Fruit fly (Drosophila melanogaster) whole organism, embryonic: ENCODE results near the gene Slob.

Source experiments
- B-H1 ChIP-seq: fragments of 200-800 bp; sonication (Bioruptor generic); IDR thresholded peaks from 3 replicates; pipeline ENCODE4 v1.3.6; 2022; ENCODE audit warnings: missing biosample characterization, missing genetic modification characterization
- C15 ChIP-seq: fragments of 200-800 bp; sonication (Bioruptor generic); IDR thresholded peaks from 3 replicates; pipeline ENCODE4 v1.3.6; 2022; ENCODE audit warnings: missing biosample characterization, missing genetic modification characterization
- CG10209 ChIP-seq: fragments of 200-800 bp; sonication (Bioruptor generic); optimal IDR thresholded peaks from 3 replicates; lab custom pipeline; 2017; ENCODE audit warnings: missing biosample characterization, mild to moderate bottlenecking, missing genetic modification characterization, missing genetic modification reagents
- CG11695 ChIP-seq: fragments of 200-800 bp; sonication (Bioruptor generic); IDR thresholded peaks from 3 replicates; pipeline ENCODE4 v1.3.6; 2022; ENCODE audit warnings: missing biosample characterization, missing genetic modification characterization
- CG12391 ChIP-seq: fragments of 200-800 bp; sonication (Bioruptor generic); optimal IDR thresholded peaks from 3 replicates; lab custom pipeline; 2018; ENCODE audit warnings: missing biosample characterization, mild to moderate bottlenecking, missing genetic modification characterization, moderate library complexity
- CG1529 ChIP-seq: fragments of 200-800 bp; sonication (Bioruptor generic); optimal IDR thresholded peaks from 3 replicates; lab custom pipeline; 2018; ENCODE audit warnings: missing biosample characterization, missing genetic modification characterization
- CG1603 ChIP-seq: fragments of 200-800 bp; sonication (Bioruptor generic); optimal IDR thresholded peaks from 2 replicates; lab custom pipeline; 2019; ENCODE audit warnings: missing biosample characterization, mild to moderate bottlenecking, missing genetic modification characterization, moderate library complexity
- CG17359 ChIP-seq: fragments of 200-800 bp; sonication (Bioruptor generic); optimal IDR thresholded peaks from 3 replicates; lab custom pipeline; 2018; ENCODE audit warnings: missing biosample characterization, mild to moderate bottlenecking, missing genetic modification characterization, moderate library complexity
- CG18619 ChIP-seq: fragments of 200-800 bp; sonication (Bioruptor generic); optimal IDR thresholded peaks from 3 replicates; lab custom pipeline; 2017; ENCODE audit warnings: missing biosample characterization, mild to moderate bottlenecking, missing genetic modification characterization
- CG18764 ChIP-seq: fragments of 200-800 bp; sonication (Bioruptor generic); optimal IDR thresholded peaks from 3 replicates; lab custom pipeline; 2016; ENCODE audit warnings: missing biosample characterization, missing genetic modification characterization
- CG3065 ChIP-seq: fragments of 200-800 bp; sonication (Bioruptor generic); optimal IDR thresholded peaks from 2 replicates; lab custom pipeline; 2016; ENCODE audit warnings: missing biosample characterization, missing genetic modification characterization
- CG33213 ChIP-seq: fragments of 200-800 bp; sonication (Bioruptor generic); optimal IDR thresholded peaks from 3 replicates; lab custom pipeline; 2016; ENCODE audit warnings: missing biosample characterization, missing genetic modification characterization
- CG3847 ChIP-seq: fragments of 200-800 bp; sonication (Bioruptor generic); IDR thresholded peaks from 2 replicates; pipeline ENCODE4 v1.3.6; 2022; ENCODE audit warnings: missing biosample characterization, missing genetic modification characterization
- CG5953 ChIP-seq: fragments of 200-800 bp; sonication (Bioruptor generic); IDR thresholded peaks from 2 replicates; pipeline ENCODE4 v1.3.6; 2022; ENCODE audit warnings: missing biosample characterization, missing genetic modification characterization
- CG6254 ChIP-seq: fragments of 200-800 bp; sonication (Bioruptor generic); optimal IDR thresholded peaks from 3 replicates; lab custom pipeline; 2017; ENCODE audit warnings: mild to moderate bottlenecking, missing biosample characterization, missing genetic modification reagents, missing genetic modification characterization
- CG9727 ChIP-seq: fragments of 200-800 bp; sonication (Bioruptor generic); optimal IDR thresholded peaks from 3 replicates; lab custom pipeline; 2017; ENCODE audit warnings: missing biosample characterization, mild to moderate bottlenecking, missing genetic modification characterization
- D19B ChIP-seq: fragments of 200-800 bp; sonication (Bioruptor generic); optimal IDR thresholded peaks from 2 replicates; lab custom pipeline; 2017; ENCODE audit warnings: missing biosample characterization, mild to moderate bottlenecking, missing genetic modification characterization
- Dfd ChIP-seq, 2 experiments: fragments of >200 bp; optimal IDR thresholded peaks; 2 replicates each; lab custom pipeline; 2017; ENCODE audit warnings: missing biosample characterization in 2 of 2, missing genetic modification characterization in 2 of 2
- Dp ChIP-seq: fragments of 200-800 bp; sonication (Bioruptor generic); optimal IDR thresholded peaks from 2 replicates; lab custom pipeline; 2018; ENCODE audit warnings: missing biosample characterization, mild to moderate bottlenecking, missing genetic modification characterization, moderate library complexity
- H2.0 ChIP-seq: fragments of 200-800 bp; sonication (Bioruptor generic); IDR thresholded peaks from 2 replicates; pipeline ENCODE4 v1.3.6; 2022; ENCODE audit warnings: missing biosample characterization, missing genetic modification characterization
- HmgD ChIP-seq: fragments of 200-800 bp; sonication (Bioruptor generic); optimal IDR thresholded peaks from 3 replicates; lab custom pipeline; 2016; ENCODE audit warnings: missing biosample characterization, missing genetic modification characterization
- Hmx ChIP-seq: fragments of 200-800 bp; sonication (Bioruptor generic); optimal IDR thresholded peaks from 2 replicates; lab custom pipeline; 2016; ENCODE audit warnings: missing biosample characterization, missing genetic modification characterization
- Hsf ChIP-seq: fragments of 200-800 bp; sonication (Bioruptor generic); optimal IDR thresholded peaks from 3 replicates; lab custom pipeline; 2016; ENCODE audit warnings: missing biosample characterization, missing genetic modification characterization
- Jarid2 ChIP-seq: fragments of 200-800 bp; sonication (Bioruptor generic); optimal IDR thresholded peaks from 3 replicates; lab custom pipeline; 2017; ENCODE audit warnings: mild to moderate bottlenecking, missing biosample characterization, missing genetic modification reagents, missing genetic modification characterization
- Mad ChIP-seq: fragments of 200-800 bp; sonication (Bioruptor generic); optimal IDR thresholded peaks from 2 replicates; lab custom pipeline; 2016; ENCODE audit warnings: missing biosample characterization, missing genetic modification characterization
- Med ChIP-seq: fragments of 200-800 bp; sonication (Bioruptor generic); peaks from one replicate; lab custom pipeline; 2016; ENCODE audit warnings: missing biosample characterization, missing genetic modification characterization, mild to moderate bottlenecking, inconsistent platforms, moderate library complexity
- Sox100B ChIP-seq: fragments of 200-800 bp; sonication (Bioruptor generic); optimal IDR thresholded peaks from 3 replicates; lab custom pipeline; 2018; ENCODE audit warnings: missing biosample characterization, mild to moderate bottlenecking, missing genetic modification characterization
- ab ChIP-seq: fragments of 200-800 bp; sonication (Bioruptor generic); optimal IDR thresholded peaks from 2 replicates; lab custom pipeline; 2016; ENCODE audit warnings: missing biosample characterization, missing genetic modification characterization
- al ChIP-seq: fragments of 200-800 bp; sonication (Bioruptor generic); IDR thresholded peaks from 2 replicates; pipeline ENCODE4 v1.3.6; 2022; ENCODE audit warnings: missing biosample characterization, missing genetic modification characterization
- aop ChIP-seq: fragments of 200-800 bp; sonication (Bioruptor generic); IDR thresholded peaks from 2 replicates; pipeline ENCODE4 v1.3.6; 2022; ENCODE audit warnings: missing biosample characterization, missing genetic modification characterization
- caup ChIP-seq: fragments of 200-800 bp; sonication (Bioruptor generic); optimal IDR thresholded peaks from 3 replicates; lab custom pipeline; 2017; ENCODE audit warnings: missing biosample characterization, mild to moderate bottlenecking, missing genetic modification characterization, moderate library complexity; ENCODE audit not compliant: severe bottlenecking
- dmrt99B ChIP-seq: fragments of 200-800 bp; sonication (Bioruptor generic); optimal IDR thresholded peaks from 2 replicates; lab custom pipeline; 2018; ENCODE audit warnings: missing biosample characterization, mild to moderate bottlenecking, missing genetic modification characterization, moderate library complexity
- ewg ChIP-seq: fragments of 200-800 bp; sonication (Bioruptor generic); optimal IDR thresholded peaks from 3 replicates; lab custom pipeline; 2017; ENCODE audit warnings: mild to moderate bottlenecking, missing biosample characterization, missing genetic modification reagents, missing genetic modification characterization
- exex ChIP-seq: fragments of 200-800 bp; sonication (Bioruptor generic); optimal IDR thresholded peaks from 4 replicates; lab custom pipeline; 2018; ENCODE audit warnings: missing biosample characterization, mild to moderate bottlenecking, missing genetic modification characterization, moderate library complexity
- gsb ChIP-seq: fragments of 200-800 bp; sonication (Bioruptor generic); IDR thresholded peaks from 2 replicates; pipeline ENCODE4 v1.3.6; 2022; ENCODE audit warnings: missing biosample characterization, missing genetic modification characterization
- hth ChIP-seq: fragments of >200 bp; optimal IDR thresholded peaks from 2 replicates; lab custom pipeline; 2017; ENCODE audit warnings: inconsistent platforms
- oc ChIP-seq: fragments of 200-800 bp; sonication (Bioruptor generic); optimal IDR thresholded peaks from 2 replicates; lab custom pipeline; 2018; ENCODE audit warnings: missing biosample characterization, mild to moderate bottlenecking, missing genetic modification characterization, moderate library complexity
- pho ChIP-seq: fragments of 200-800 bp; sonication (Bioruptor generic); optimal IDR thresholded peaks from 2 replicates; lab custom pipeline; 2016; ENCODE audit warnings: missing biosample characterization, missing genetic modification characterization
- shn ChIP-seq: fragments of 200-800 bp; sonication (Bioruptor generic); optimal IDR thresholded peaks from 3 replicates; lab custom pipeline; 2016; ENCODE audit warnings: missing biosample characterization, missing genetic modification characterization
- sr ChIP-seq: fragments of 200-800 bp; sonication (Bioruptor generic); IDR thresholded peaks from 3 replicates; pipeline ENCODE4 v1.3.6; 2022; ENCODE audit warnings: missing biosample characterization, missing genetic modification characterization
- stc ChIP-seq: fragments of 200-800 bp; sonication (Bioruptor generic); IDR thresholded peaks from 2 replicates; pipeline ENCODE4 v1.3.6; 2022; ENCODE audit warnings: missing biosample characterization, missing genetic modification characterization
- stwl ChIP-seq: fragments of 200-800 bp; sonication (Bioruptor generic); optimal IDR thresholded peaks from 3 replicates; lab custom pipeline; 2018; ENCODE audit warnings: missing biosample characterization, mild to moderate bottlenecking, missing genetic modification characterization, moderate library complexity
- tup ChIP-seq: fragments of 200-800 bp; sonication (Bioruptor generic); optimal IDR thresholded peaks from 2 replicates; lab custom pipeline; 2016; ENCODE audit warnings: missing biosample characterization, mild to moderate bottlenecking, missing genetic modification characterization, moderate library complexity
- wek ChIP-seq: fragments of 200-800 bp; sonication (Bioruptor generic); optimal IDR thresholded peaks from 3 replicates; lab custom pipeline; 2018; ENCODE audit warnings: missing biosample characterization, mild to moderate bottlenecking, missing genetic modification characterization, moderate library complexity

The Slob gene

DNA sequence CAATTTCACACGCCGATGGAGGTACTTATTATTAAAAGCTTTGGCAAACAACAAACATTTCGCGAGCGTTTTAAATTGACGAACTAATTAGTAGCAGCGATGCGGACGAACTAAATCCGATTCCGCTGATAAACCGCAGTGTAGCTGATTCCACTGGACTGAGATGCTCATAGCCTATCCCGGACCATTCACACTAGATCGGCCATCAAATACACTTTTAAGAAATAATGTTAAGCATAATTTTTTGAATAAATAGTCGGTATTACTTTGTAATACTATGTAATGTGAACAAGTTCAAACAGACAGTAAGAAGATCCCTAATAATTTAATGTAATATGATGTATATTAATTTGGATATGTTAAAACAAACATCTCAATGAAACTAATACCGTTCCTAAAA lies 47.8 kb upstream of the Slob start, which contains the start of gene CG13794:
CG13794 (minus strand) TSS at position 101 of the 400 bp plus-strand sequence.
- TF ChIP-seq D19B (GFP tag; lab: Kevin White, UChicago) (no peak), hth (lab: Kevin White, UChicago) (no peak), C15 (GFP tag; lab: Robert Waterston, UW) (no peak), Mad (no peak), CG5953 (GFP tag; lab: Robert Waterston, UW) (no peak), CG33213 (no peak), oc (no peak), al (GFP tag; lab: Robert Waterston, UW) (no peak), Hmx (no peak), pho (GFP tag; lab: Kevin White, UChicago) (no peak), Hsf (GFP tag; lab: Kevin White, UChicago) (no peak), HmgD (GFP tag; lab: Kevin White, UChicago) (no peak), CG10209 (no peak), aop (GFP tag; lab: Robert Waterston, UW) (no peak), gsb (GFP tag; lab: Robert Waterston, UW) (no peak), stc (no peak), CG18619 (no peak)

- TF ChIP-seq ewg: no peak
- no peak for TF ChIP-seq Dfd (GFP tag; optimal IDR thresholded peaks at IDR 0.05; lab: Kevin White, UChicago)
- TF ChIP-seq CG11695: no peak
- no peak for TF ChIP-seq CG1529 (GFP tag; lab: Kevin White, UChicago)
- no peak for TF ChIP-seq shn (GFP tag; lab: Kevin White, UChicago)
- no peak for TF ChIP-seq CG10209
- TF ChIP-seq CG3065: no peak
- TF ChIP-seq caup: no peak
- no peak for TF ChIP-seq Sox100B (GFP tag; lab: Kevin White, UChicago)
- no peak for TF ChIP-seq CG12391 (tag; lab: Kevin White, UChicago)
- TF ChIP-seq ab: no peak
- no peak for TF ChIP-seq B-H1 (GFP tag; lab: Robert Waterston, UW)
- no peak for TF ChIP-seq CG17359 (tag; lab: Kevin White, UChicago)
- TF ChIP-seq, all 482 proteins: peak for 0
These were observed 47.2 kb upstream of the Slob start for dm6 chr2L:7722102-7722501.

dm6 chr2L:7719387-7719786 lies 44.5 kb upstream of the Slob start, which contains the start of gene CG13793:
TSS of gene CG13793 (minus strand) at chr2L:7719487.
- TF ChIP-seq CG3847 (no peak), Dp (GFP tag; lab: Kevin White, UChicago) (no peak), dmrt99B (tag; lab: Kevin White, UChicago) (no peak), CG9727 (no peak), exex (tag; lab: Kevin White, UChicago) (no peak), wek (no peak), Jarid2 (no peak), H2.0 (GFP tag; lab: Robert Waterston, UW) (no peak), tup (GFP tag; lab: Kevin White, UChicago) (no peak), stwl (tag; lab: Kevin White, UChicago) (no peak), Med (GFP tag; lab: Kevin White, UChicago) (no peak), sr (GFP tag; lab: Robert Waterston, UW) (no peak), CG1603 (tag; lab: Kevin White, UChicago) (no peak), CG18764 (GFP tag; lab: Kevin White, UChicago) (no peak), CG6254 (GFP tag; lab: Kevin White, UChicago) (no peak)
